Fruit fly (Drosophila melanogaster) S2 (cell line): ENCODE results near the gene vito.

Experiments
- CG8478 ChIP-seq: fragments of >200 bp; optimal IDR thresholded peaks from 2 replicates; lab custom pipeline; 2018
- CTCF ChIP-seq, 2 experiments: fragments of >200 bp; optimal IDR thresholded peaks; 2 replicates each; lab custom pipeline; 2018

dm6 chr3L:5751740-5752579 lies 25.2 kb downstream of the vito start, which contains the start of gene DnaJ-1:
- TF ChIP-seq CG8478 (no peak), CTCF (optimal IDR thresholded peaks at IDR 0.05; lab: Kevin White, UChicago) (peak in 1 of 2 experiments; percentile 13)
